Worm (Caenorhabditis elegans) whole organism, L2 larva: ENCODE data around the gene C05C12.4.
"Not testable (repeated sequence)": the region's sequence is repeated elsewhere in the genome, so short reads cannot be mapped to it uniquely, and the experiment has no call there.

Experiments
- blmp-1 ChIP-seq: sonication (generic microtip); optimal IDR thresholded peaks from 2 replicates; lab custom pipeline; 2017; ENCODE audit warnings: missing genetic modification characterization, mild to moderate bottlenecking, missing compliant biosample characterization, antibody characterized with exemption, moderate library complexity; ENCODE audit not compliant: insufficient read depth
- mdl-1 ChIP-seq, 2 experiments: fragments of 150-350 bp in 1 of 2; sonication (generic microtip) in 1 of 2; optimal IDR thresholded peaks; 2 replicates each; lab custom pipeline; 2017; ENCODE audit warnings: missing biosample characterization in 2 of 2, missing genetic modification characterization in 2 of 2
- nhr-11 ChIP-seq: fragments of 150-350 bp; optimal IDR thresholded peaks from 2 replicates; lab custom pipeline; 2014; ENCODE audit warnings: missing biosample characterization, missing genetic modification characterization
- nhr-25 ChIP-seq: fragments of 150-350 bp; sonication (generic microtip); optimal IDR thresholded peaks from 3 replicates; lab custom pipeline; 2014; ENCODE audit warnings: missing biosample characterization, missing genetic modification characterization
- nhr-77 ChIP-seq: fragments of 150-350 bp; optimal IDR thresholded peaks from 2 replicates; lab custom pipeline; 2014; ENCODE audit warnings: missing biosample characterization, missing genetic modification characterization
- ztf-11 ChIP-seq: sonication (generic microtip); optimal IDR thresholded peaks from 2 replicates; lab custom pipeline; 2017; ENCODE audit warnings: missing biosample characterization, missing genetic modification characterization

DNA sequence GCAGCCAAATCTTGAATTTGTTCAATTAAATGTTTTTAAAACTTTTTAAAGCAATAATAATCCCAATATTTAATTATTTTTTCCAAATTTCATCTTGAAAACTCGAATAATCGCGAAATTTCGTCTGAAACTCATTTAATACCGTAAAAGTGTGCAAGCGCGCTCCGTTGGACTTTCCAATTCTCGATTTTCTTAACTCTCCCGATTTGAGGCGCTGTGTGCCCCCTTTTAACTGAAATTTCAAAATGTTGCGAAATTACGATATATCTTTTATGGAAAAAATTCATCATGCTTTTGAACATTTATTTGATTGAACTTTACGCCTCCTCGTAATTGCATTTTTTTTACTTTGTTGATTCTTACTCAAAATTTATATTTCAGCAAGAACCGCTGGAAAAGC lies 45.5 kb downstream of the C05C12.4 start, which contains the start of gene R07H5.11:
- TF ChIP-seq nhr-77; blmp-1 (tag; lab: Kevin White, UChicago); ztf-11 (tag; lab: Kevin White, UChicago); nhr-11; nhr-25 (tag; lab: Kevin White, UChicago); mdl-1 (tag; optimal IDR thresholded peaks at IDR 0.05; lab: Kevin White, UChicago): not testable (repeated sequence)
